Worm (Caenorhabditis elegans) whole organism, early embryonic: Measurements from ENCODE around the gene R74.7.

Experiments
- B0310.2 ChIP-seq: sonication (generic microtip); optimal IDR thresholded peaks from 2 replicates; lab custom pipeline; 2016; ENCODE audit warnings: mild to moderate bottlenecking, missing genetic modification characterization, missing compliant biosample characterization
- F13C5.2 ChIP-seq: sonication (generic microtip); optimal IDR thresholded peaks from 2 replicates; lab custom pipeline; 2017; ENCODE audit warnings: mild to moderate bottlenecking, missing genetic modification characterization, inconsistent platforms, missing compliant biosample characterization
- ama-1 ChIP-seq: fragments of 150-350 bp; optimal IDR thresholded peaks from 2 replicates; lab custom pipeline; 2014
- ceh-36 ChIP-seq: sonication (generic microtip); optimal IDR thresholded peaks from 2 replicates; lab custom pipeline; 2016; ENCODE audit warnings: missing genetic modification characterization, inconsistent platforms, missing compliant biosample characterization
- ets-7 ChIP-seq: sonication (generic microtip); optimal IDR thresholded peaks from 2 replicates; lab custom pipeline; 2016; ENCODE audit warnings: missing genotype, missing genetic modification characterization, missing compliant biosample characterization
- flt-1 ChIP-seq: fragments of 200-800 bp; sonication (Bioruptor generic); IDR thresholded peaks from 2 replicates; pipeline ENCODE4 v1.3.6; 2022; ENCODE audit warnings: missing genetic modification characterization, missing compliant biosample characterization
- hmbx-1 ChIP-seq: sonication (generic microtip); optimal IDR thresholded peaks from 2 replicates; lab custom pipeline; 2016; ENCODE audit warnings: mild to moderate bottlenecking, missing genetic modification characterization, missing compliant biosample characterization
- hmg-4 ChIP-seq: fragments of 200-800 bp; sonication (Bioruptor generic); optimal IDR thresholded peaks from 2 replicates; lab custom pipeline; 2018; ENCODE audit warnings: mild to moderate bottlenecking, missing genetic modification characterization, missing compliant biosample characterization
- pes-1 ChIP-seq: fragments of 200-800 bp; sonication (Bioruptor generic); IDR thresholded peaks from 2 replicates; pipeline ENCODE4 v1.3.6; 2022; ENCODE audit warnings: missing genetic modification reagents, missing genetic modification characterization, missing compliant biosample characterization
- scrt-1 ChIP-seq: fragments of 200-800 bp; sonication (Bioruptor generic); IDR thresholded peaks from 2 replicates; pipeline ENCODE4 v1.3.6; 2022; ENCODE audit warnings: missing genetic modification characterization, missing compliant biosample characterization
- sea-1 ChIP-seq: fragments of 200-800 bp; sonication (Bioruptor generic); conservative IDR thresholded peaks from 2 replicates; pipeline ENCODE4 v1.3.6; 2022; ENCODE audit warnings: missing genetic modification characterization, missing compliant biosample characterization
- tbx-11 ChIP-seq: fragments of 200-800 bp; sonication (Bioruptor generic); IDR thresholded peaks from 2 replicates; pipeline ENCODE4 v1.3.6; 2022; ENCODE audit warnings: missing genetic modification characterization, missing compliant biosample characterization
- tbx-37 ChIP-seq: fragments of 200-800 bp; sonication (Bioruptor generic); conservative IDR thresholded peaks from 2 replicates; pipeline ENCODE4 v1.3.6; 2022; ENCODE audit warnings: missing genetic modification reagents, missing genetic modification characterization, missing compliant biosample characterization
- tra-4 ChIP-seq: sonication (generic microtip); optimal IDR thresholded peaks from 2 replicates; lab custom pipeline; 2017; ENCODE audit warnings: missing genetic modification characterization, missing compliant biosample characterization

DNA sequence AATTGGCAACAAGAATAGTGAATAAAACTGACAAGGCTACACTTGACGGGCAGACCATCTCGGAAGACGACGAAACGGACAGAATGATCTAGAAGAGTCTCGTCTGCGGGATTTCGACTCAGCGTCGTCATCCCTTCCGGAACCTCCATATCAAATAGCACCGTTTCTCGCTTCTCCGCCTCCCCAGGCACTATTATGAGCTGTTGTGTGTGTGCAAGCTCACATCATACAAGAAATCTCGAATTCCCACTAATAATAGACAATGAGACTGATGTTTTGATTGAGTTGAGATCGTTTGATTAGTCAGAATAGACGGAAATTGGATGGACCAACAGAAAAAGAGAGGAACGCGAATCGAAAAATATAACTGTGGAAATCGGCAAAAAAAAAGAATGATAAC, 14.0 kb upstream of the R74.7 start, which contains the start of gene spp-28:
- TF ChIP-seq B0310.2 (tag; lab: Kevin White, UChicago) (no peak), flt-1 (GFP tag; lab: Robert Waterston, UW) (no peak), tbx-11 (no peak), ets-7 (tag; lab: Kevin White, UChicago) (no peak), ceh-36 (no peak), hmg-4 (GFP tag; lab: Kevin White, UChicago) (no peak), ama-1 (lab: Kevin White, UChicago) (no peak), sea-1 (no peak), F13C5.2 (tag; lab: Kevin White, UChicago) (no peak), pes-1 (GFP tag; lab: Robert Waterston, UW) (no peak), hmbx-1 (tag; lab: Kevin White, UChicago) (no peak), tra-4 (no peak), tbx-37 (GFP tag; lab: Robert Waterston, UW) (no peak), scrt-1 (GFP tag; lab: Robert Waterston, UW) (no peak)
